Worm (Caenorhabditis elegans) whole organism, L4 larva: ENCODE results near the gene ran-1.

Source experiments
- F37D6.2 ChIP-seq: sonication (generic microtip); optimal IDR thresholded peaks from 2 replicates; lab custom pipeline; 2016; ENCODE audit warnings: mild to moderate bottlenecking, missing genetic modification characterization, missing compliant biosample characterization
- F44E2.7 ChIP-seq: fragments of 200-800 bp; sonication (Bioruptor generic); IDR thresholded peaks from 2 replicates; pipeline ENCODE4 v2.1.2; 2022; ENCODE audit warnings: missing genetic modification characterization, missing compliant biosample characterization
- F49E8.2 ChIP-seq: sonication (generic microtip); optimal IDR thresholded peaks from 2 replicates; lab custom pipeline; 2016; ENCODE audit warnings: missing compliant biosample characterization, mild to moderate bottlenecking, missing genetic modification characterization, borderline replicate concordance
- R02D3.7 ChIP-seq: fragments of 150-350 bp; sonication (generic microtip); optimal IDR thresholded peaks from 3 replicates; lab custom pipeline; 2014; ENCODE audit warnings: missing biosample characterization, missing genetic modification characterization
- ZK337.2 ChIP-seq: fragments of 200-800 bp; sonication (Bioruptor generic); IDR thresholded peaks from 2 replicates; pipeline ENCODE4 v1.3.6; 2022; ENCODE audit warnings: missing genetic modification reagents, missing genetic modification characterization, missing compliant biosample characterization
- ama-1 ChIP-seq: fragments of 150-350 bp; optimal IDR thresholded peaks from 2 replicates; lab custom pipeline; 2014; ENCODE audit warnings: inconsistent platforms, mixed read lengths
- arid-1 ChIP-seq: fragments of 200-800 bp; sonication (Bioruptor generic); conservative IDR thresholded peaks from 2 replicates; pipeline ENCODE4 v1.3.6; 2022; ENCODE audit warnings: missing genetic modification reagents, missing genetic modification characterization, missing compliant biosample characterization
- ceh-20 ChIP-seq: fragments of 200-800 bp; sonication (Bioruptor generic); IDR thresholded peaks from 2 replicates; pipeline ENCODE4 v1.3.6; 2022; ENCODE audit warnings: missing genetic modification reagents, missing genetic modification characterization, missing compliant biosample characterization
- ceh-82 ChIP-seq: sonication (generic microtip); optimal IDR thresholded peaks from 2 replicates; lab custom pipeline; 2017; ENCODE audit warnings: missing biosample characterization, missing genetic modification characterization
- daf-19 ChIP-seq: fragments of 200-800 bp; sonication (Bioruptor generic); conservative IDR thresholded peaks from 2 replicates; pipeline ENCODE4 v1.3.6; 2022; ENCODE audit warnings: missing genetic modification characterization, missing compliant biosample characterization
- daf-8 ChIP-seq: fragments of 200-800 bp; sonication (Bioruptor generic); IDR thresholded peaks from 2 replicates; pipeline ENCODE4 v1.3.6; 2022; ENCODE audit warnings: missing genetic modification characterization, missing compliant biosample characterization
- dmd-9 ChIP-seq: fragments of 200-800 bp; sonication (Bioruptor generic); IDR thresholded peaks from 2 replicates; pipeline ENCODE4 v1.3.6; 2022; ENCODE audit warnings: missing genetic modification reagents, missing genetic modification characterization, missing compliant biosample characterization
- dpl-1 ChIP-seq: fragments of 150-350 bp; optimal IDR thresholded peaks from 2 replicates; lab custom pipeline; 2014; ENCODE audit warnings: missing biosample characterization, missing genetic modification reagents, missing genetic modification characterization
- gei-8 ChIP-seq: fragments of 200-800 bp; sonication (Bioruptor generic); optimal IDR thresholded peaks from 2 replicates; lab custom pipeline; 2018; ENCODE audit warnings: mild to moderate bottlenecking, missing genetic modification characterization, missing compliant biosample characterization
- hif-1 ChIP-seq, 2 experiments: sonication (generic microtip); optimal IDR thresholded peaks; 2 replicates each; lab custom pipeline; 2016 to 2017; ENCODE audit warnings: missing compliant biosample characterization in 2 of 2, missing genetic modification characterization in 2 of 2, missing genetic modification reagents in 2 of 2, missing genotype in 2 of 2, mild to moderate bottlenecking in 1 of 2
- hlh-11 ChIP-seq: fragments of 200-800 bp; sonication (Bioruptor generic); optimal IDR thresholded peaks from 2 replicates; lab custom pipeline; 2018; ENCODE audit warnings: mild to moderate bottlenecking, missing genetic modification characterization, missing compliant biosample characterization
- lin-15B ChIP-seq: fragments of 150-350 bp; sonication (generic microtip); optimal IDR thresholded peaks from 3 replicates; lab custom pipeline; 2014; ENCODE audit warnings: missing biosample characterization, missing genetic modification characterization
- lin-29 ChIP-seq: fragments of 200-800 bp; sonication (Bioruptor generic); IDR thresholded peaks from 2 replicates; pipeline ENCODE4 v1.3.6; 2022; ENCODE audit warnings: missing genetic modification reagents, missing genetic modification characterization, missing compliant biosample characterization
- lin-39 ChIP-seq: fragments of 150-350 bp; optimal IDR thresholded peaks from 2 replicates; lab custom pipeline; 2014; ENCODE audit warnings: missing biosample characterization, missing genetic modification reagents, missing genetic modification characterization
- lsy-2 ChIP-seq, 2 experiments: fragments of 150-350 bp in 1 of 2; sonication (generic microtip) in 1 of 2; optimal IDR thresholded peaks; 2 replicates each; lab custom pipeline; 2014 to 2017; ENCODE audit warnings: missing biosample characterization in 2 of 2, missing genetic modification characterization in 2 of 2
- mdt-29 ChIP-seq: fragments of 200-800 bp; sonication (Bioruptor generic); IDR thresholded peaks from 2 replicates; pipeline ENCODE4 v1.3.6; 2022; ENCODE audit warnings: missing genetic modification reagents, missing genetic modification characterization, missing compliant biosample characterization
- mep-1 ChIP-seq: fragments of 150-350 bp; sonication (generic microtip); optimal IDR thresholded peaks from 3 replicates; lab custom pipeline; 2014; ENCODE audit warnings: missing biosample characterization, missing genetic modification characterization
- mes-2 ChIP-seq: sonication (generic microtip); optimal IDR thresholded peaks from 2 replicates; lab custom pipeline; 2016; ENCODE audit warnings: missing genotype, mild to moderate bottlenecking, missing genetic modification characterization, missing compliant biosample characterization; ENCODE audit not compliant: poor library complexity, severe bottlenecking
- mxl-3 ChIP-seq: fragments of 200-800 bp; sonication (Bioruptor generic); optimal IDR thresholded peaks from 2 replicates; lab custom pipeline; 2018; ENCODE audit warnings: mild to moderate bottlenecking, missing genetic modification characterization, missing compliant biosample characterization
- nhr-102 ChIP-seq: sonication (generic microtip); optimal IDR thresholded peaks from 2 replicates; lab custom pipeline; 2016; ENCODE audit warnings: mild to moderate bottlenecking, missing genetic modification characterization, moderate library complexity, missing compliant biosample characterization
- nhr-11 ChIP-seq: fragments of 150-350 bp; optimal IDR thresholded peaks from 2 replicates; lab custom pipeline; 2014; ENCODE audit warnings: missing biosample characterization, missing genetic modification characterization
- nhr-111 ChIP-seq: fragments of 200-800 bp; sonication (Bioruptor generic); optimal IDR thresholded peaks from 2 replicates; lab custom pipeline; 2018; ENCODE audit warnings: mild to moderate bottlenecking, missing genetic modification characterization, missing compliant biosample characterization
- nhr-25 ChIP-seq: sonication (generic microtip); optimal IDR thresholded peaks from 2 replicates; lab custom pipeline; 2017; ENCODE audit warnings: missing genetic modification characterization, mild to moderate bottlenecking, missing compliant biosample characterization, antibody characterized with exemption, moderate library complexity, borderline replicate concordance; ENCODE audit not compliant: insufficient read depth
- nhr-28 ChIP-seq: fragments of 150-350 bp; optimal IDR thresholded peaks from 2 replicates; lab custom pipeline; 2014; ENCODE audit warnings: missing biosample characterization, missing genetic modification characterization
- nhr-48 ChIP-seq: sonication (generic microtip); optimal IDR thresholded peaks from 2 replicates; lab custom pipeline; 2016; ENCODE audit warnings: mild to moderate bottlenecking, missing genetic modification characterization, missing compliant biosample characterization
- nhr-77 ChIP-seq: fragments of 150-350 bp; optimal IDR thresholded peaks from 2 replicates; lab custom pipeline; 2014; ENCODE audit warnings: missing biosample characterization, missing genetic modification characterization
- pha-4 ChIP-seq, 2 experiments: fragments of 150-350 bp in 1 of 2; fragments of 200-800 bp in 1 of 2; sonication (Bioruptor generic) in 1 of 2; IDR thresholded peaks in 1 of 2; optimal IDR thresholded peaks in 1 of 2; 2 replicates each; pipeline versions ENCODE4 v1.3.6 to Lab custom; 2014 to 2022; ENCODE audit warnings: missing genetic modification characterization in 2 of 2, missing genetic modification reagents in 2 of 2, missing biosample characterization in 1 of 2, missing compliant biosample characterization in 1 of 2
- php-3 ChIP-seq: fragments of 200-800 bp; sonication (Bioruptor generic); IDR thresholded peaks from 2 replicates; pipeline ENCODE4 v1.3.6; 2022; ENCODE audit warnings: missing genetic modification reagents, missing genetic modification characterization, missing compliant biosample characterization
- pqm-1 ChIP-seq: sonication (generic microtip); optimal IDR thresholded peaks from 2 replicates; lab custom pipeline; 2017; ENCODE audit warnings: missing biosample characterization, missing genetic modification characterization
- rbr-2 ChIP-seq: sonication (generic microtip); optimal IDR thresholded peaks from 2 replicates; lab custom pipeline; 2016; ENCODE audit warnings: missing genotype, missing genetic modification characterization, missing compliant biosample characterization
- skn-1 ChIP-seq: fragments of 150-350 bp; optimal IDR thresholded peaks from 2 replicates; lab custom pipeline; 2014; ENCODE audit warnings: missing biosample characterization, missing genetic modification characterization
- snpc-4 ChIP-seq: fragments of 150-350 bp; optimal IDR thresholded peaks from 2 replicates; lab custom pipeline; 2014; ENCODE audit warnings: missing biosample characterization, missing genetic modification characterization
- spr-1 ChIP-seq: sonication (generic microtip); optimal IDR thresholded peaks from 2 replicates; lab custom pipeline; 2016; ENCODE audit warnings: mild to moderate bottlenecking, missing genetic modification characterization, missing compliant biosample characterization
- tag-97 ChIP-seq: fragments of 200-800 bp; sonication (Bioruptor generic); IDR thresholded peaks from 2 replicates; pipeline ENCODE4 v1.3.6; 2022; ENCODE audit warnings: missing genetic modification characterization, missing compliant biosample characterization
- tra-1 ChIP-seq: fragments of 200-800 bp; sonication (Bioruptor generic); IDR thresholded peaks from 2 replicates; pipeline ENCODE4 v1.3.6; 2022; ENCODE audit warnings: missing genetic modification reagents, missing genetic modification characterization, missing compliant biosample characterization
- unc-62 ChIP-seq, 3 experiments: fragments of 150-350 bp in 1 of 3; sonication (generic microtip); optimal IDR thresholded peaks in 2 of 3; peaks in 1 of 3; 1 replicate in 1 of 3; 2 replicates in 2 of 3; lab custom pipeline; 2014 to 2017; ENCODE audit warnings: missing biosample characterization in 3 of 3, missing genetic modification characterization in 3 of 3, missing genetic modification reagents in 3 of 3, missing genotype in 1 of 3
- vab-7 ChIP-seq: fragments of 200-800 bp; sonication (Bioruptor generic); IDR thresholded peaks from 2 replicates; pipeline ENCODE4 v1.3.6; 2022; ENCODE audit warnings: missing genetic modification reagents, missing genetic modification characterization, missing compliant biosample characterization
- zag-1 ChIP-seq: fragments of 150-350 bp; optimal IDR thresholded peaks from 2 replicates; lab custom pipeline; 2014; ENCODE audit warnings: missing biosample characterization, missing genetic modification characterization
- zfp-3 ChIP-seq: fragments of 200-800 bp; sonication (Bioruptor generic); conservative IDR thresholded peaks from 2 replicates; pipeline ENCODE4 v1.3.6; 2022; ENCODE audit warnings: missing genetic modification reagents, missing genetic modification characterization, missing compliant biosample characterization
- ztf-7 ChIP-seq: fragments of 150-350 bp; optimal IDR thresholded peaks from 2 replicates; lab custom pipeline; 2014; ENCODE audit warnings: missing biosample characterization, missing genetic modification characterization

ran-1 gene

DNA sequence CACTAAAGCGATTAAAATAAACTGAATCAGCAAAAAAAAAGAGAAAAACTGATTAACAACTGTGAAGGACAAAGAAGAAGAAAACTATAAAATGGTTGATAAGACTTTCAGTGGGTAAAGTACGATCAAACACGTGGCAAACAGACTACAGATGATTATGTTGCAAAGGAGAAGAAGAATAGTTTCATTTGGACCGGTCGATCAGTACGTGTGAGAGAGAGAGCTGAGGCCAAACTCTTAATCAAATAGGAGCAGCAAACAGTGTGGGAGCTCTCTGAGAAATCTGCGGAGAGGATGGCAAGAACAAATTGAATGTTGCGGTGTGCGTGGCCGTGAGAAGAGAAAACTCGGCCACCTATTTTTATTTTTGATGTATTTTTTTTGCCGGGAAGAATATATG is 28.5 kb downstream of the ran-1 start (continued):
- TF ChIP-seq mes-2 (tag; lab: Kevin White, UChicago) (peak; percentile 40), pqm-1 (peak; percentile 43)

DNA sequence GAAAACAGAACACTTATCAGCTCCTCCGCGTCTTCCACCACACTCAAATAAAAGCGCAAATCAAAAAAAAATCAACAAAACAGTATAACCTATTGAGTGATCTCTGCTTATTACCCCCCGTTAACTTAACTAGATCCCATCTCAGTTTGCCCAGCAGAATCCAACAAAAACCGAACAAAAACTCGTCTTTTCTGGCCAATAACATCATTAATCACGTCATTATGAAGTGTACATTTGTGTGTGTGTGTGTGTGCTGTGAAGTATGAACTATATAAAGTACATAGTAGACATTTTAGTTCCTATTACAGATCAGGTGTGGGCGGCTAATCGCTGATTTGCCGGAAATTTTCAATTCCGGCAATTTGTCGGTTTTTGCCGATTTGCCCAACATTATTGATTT is 29.4 kb downstream of the ran-1 start:
- no peak for TF ChIP-seq pha-4 (GFP tag; IDR thresholded peaks at IDR 0.05; lab: Robert Waterston, UW)
- TF ChIP-seq pha-4 (tag; optimal IDR thresholded peaks at IDR 0.05; lab: Kevin White, UChicago), result no peak
- no peak for TF ChIP-seq nhr-48 (tag; lab: Kevin White, UChicago)
- no peak for TF ChIP-seq skn-1 (tag; lab: Kevin White, UChicago)
- no peak for TF ChIP-seq dpl-1 (GFP tag; lab: Kevin White, UChicago)
- no peak for TF ChIP-seq F44E2.7 (GFP tag; lab: Robert Waterston, UW)
- no peak for TF ChIP-seq vab-7 (GFP tag; lab: Robert Waterston, UW)
- no peak for TF ChIP-seq nhr-11 (tag; lab: Kevin White, UChicago)
- TF ChIP-seq daf-19 (GFP tag; lab: Robert Waterston, UW), result no peak
- 0 out of 2 replicates have a peak, but pooled peaks have one; percentile 23 for TF ChIP-seq mdt-29 (GFP tag; lab: Robert Waterston, UW)
- TF ChIP-seq spr-1 (tag; lab: Kevin White, UChicago), result no peak
- no peak for TF ChIP-seq daf-8 (GFP tag; lab: Robert Waterston, UW)
- TF ChIP-seq nhr-77 (tag; lab: Kevin White, UChicago), result no peak
- TF ChIP-seq tra-1 (GFP tag; lab: Robert Waterston, UW), result no peak
- no peak for TF ChIP-seq tag-97 (GFP tag; lab: Robert Waterston, UW)
- TF ChIP-seq lsy-2 (tag; optimal IDR thresholded peaks at IDR 0.05; lab: Kevin White, UChicago), result peak in 1 of 2 experiments; percentile 41
- TF ChIP-seq hlh-11 (tag; lab: Kevin White, UChicago), result peak; percentile 27
- no peak for TF ChIP-seq zag-1
- no peak for TF ChIP-seq ceh-82 (tag; lab: Kevin White, UChicago)
- no peak for TF ChIP-seq nhr-111 (GFP tag; lab: Kevin White, UChicago)
- peak; percentile 88 for TF ChIP-seq nhr-28 (tag; lab: Kevin White, UChicago)
- no peak for TF ChIP-seq ama-1
- no peak for TF ChIP-seq arid-1 (GFP tag; lab: Robert Waterston, UW)
- no peak for TF ChIP-seq ceh-20 (GFP tag; lab: Robert Waterston, UW)
- no peak for TF ChIP-seq lin-15B (tag; lab: Kevin White, UChicago)
- TF ChIP-seq pqm-1, result no peak
- TF ChIP-seq, all 104 proteins: peak for 4

DNA sequence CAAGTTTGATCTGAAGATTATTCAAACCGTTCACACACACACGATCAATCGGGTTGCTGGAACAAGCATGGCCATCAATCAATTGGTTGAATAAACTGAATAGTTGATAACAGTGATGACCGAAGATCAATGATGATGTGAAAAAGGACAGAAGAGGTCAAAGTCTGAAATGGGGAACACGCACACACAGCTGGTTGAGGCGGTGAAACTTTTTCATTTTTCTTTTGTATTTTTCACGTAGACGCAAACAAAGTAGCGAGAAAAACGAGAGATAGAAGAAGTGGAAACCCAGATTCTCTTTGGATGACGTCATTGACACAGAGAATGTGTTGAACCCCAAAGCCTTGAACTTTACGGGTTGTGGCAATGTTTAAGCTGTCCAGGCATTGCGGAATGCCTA is 30.0 kb downstream of the ran-1 start:
- TF ChIP-seq ceh-20 (GFP tag; lab: Robert Waterston, UW) (peak; percentile 81), lin-29 (GFP tag; lab: Robert Waterston, UW) (no peak), hlh-11 (tag; lab: Kevin White, UChicago) (peak; percentile 95), R02D3.7 (no peak), ZK337.2 (GFP tag; lab: Robert Waterston, UW) (no peak), php-3 (GFP tag; lab: Robert Waterston, UW) (peak; percentile 46), pqm-1 (no peak), dpl-1 (GFP tag; lab: Kevin White, UChicago) (peak; percentile 8), lin-39 (tag; lab: Kevin White, UChicago) (no peak), gei-8 (GFP tag; lab: Kevin White, UChicago) (no peak), lin-15B (tag; lab: Kevin White, UChicago) (no peak), ztf-7 (tag; lab: Kevin White, UChicago) (no peak), hif-1 (tag; optimal IDR thresholded peaks at IDR 0.05; lab: Kevin White, UChicago) (peak; percentile 58 to 99), unc-62 (GFP tag; optimal IDR thresholded peaks at IDR 0.05 in 1 of 2; lab: Kevin White, UChicago) (peak in 1 of 2 experiments; percentile 93), unc-62 (tag; optimal IDR thresholded peaks at IDR 0.05; lab: Kevin White, UChicago) (no peak), tra-1 (GFP tag; lab: Robert Waterston, UW) (peak; percentile 64; the same call in 1 of the 2 replicates), zfp-3 (GFP tag; lab: Robert Waterston, UW) (no peak), nhr-102 (peak; percentile 38), snpc-4 (tag; lab: Kevin White, UChicago) (no peak), nhr-28 (tag; lab: Kevin White, UChicago) (peak; percentile 76), lsy-2 (tag; optimal IDR thresholded peaks at IDR 0.05; lab: Kevin White, UChicago) (peak; percentile 42 to 67), dmd-9 (GFP tag; lab: Robert Waterston, UW) (0 out of 2 replicates have a peak, but pooled peaks have one; percentile 48), F37D6.2 (tag; lab: Kevin White, UChicago) (no peak), ceh-82 (tag; lab: Kevin White, UChicago) (no peak), nhr-25 (tag; lab: Kevin White, UChicago) (peak; percentile 68), ama-1 (peak; percentile 72), mep-1 (tag; lab: Kevin White, UChicago) (peak; percentile 68), F49E8.2 (tag; lab: Kevin White, UChicago) (no peak), nhr-11 (tag; lab: Kevin White, UChicago) (peak; percentile 77), mxl-3 (GFP tag; lab: Kevin White, UChicago) (peak; percentile 93), rbr-2 (tag; lab: Kevin White, UChicago) (peak; percentile 61)
